Fruit fly (Drosophila melanogaster): ENCODE results near the gene Doc3.

Doc3 gene

DNA sequence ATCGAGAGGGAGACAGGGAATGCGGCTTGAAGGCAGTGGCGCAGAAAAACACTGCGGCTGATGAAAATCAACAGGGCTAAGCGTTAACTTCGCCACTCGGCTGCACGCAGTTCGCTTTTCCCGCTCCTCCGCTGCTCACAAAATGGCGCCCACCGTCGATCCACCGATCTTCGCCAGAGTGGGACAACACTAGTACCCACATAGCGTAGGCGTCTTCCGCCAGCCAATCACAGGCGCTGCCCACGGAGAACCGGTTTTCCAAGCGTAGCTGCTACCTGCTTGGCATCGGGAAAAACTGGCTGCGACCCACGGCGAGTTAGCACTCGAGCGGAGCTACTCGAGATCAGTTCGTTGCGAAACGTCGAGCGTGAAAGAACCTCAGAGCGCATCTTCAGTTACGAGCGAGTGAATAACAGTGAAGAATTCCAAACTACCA, 36.1 kb downstream of the Doc3 start, which contains the start of gene Doc1 (continued):
- TF ChIP-seq CG16813 (GFP tag; IDR thresholded peaks at IDR 0.05; ENCODE audit: partially characterized antibody) = peak; percentile 27; the same call in 1 of the 3 replicates
- no peak for TF ChIP-seq sc (optimal IDR thresholded peaks at IDR 0.05)
- TF ChIP-seq sc (GFP tag; optimal IDR thresholded peaks at IDR 0.05) = no peak
- no peak for TF ChIP-seq da (GFP tag; optimal IDR thresholded peaks at IDR 0.05)
- TF ChIP-seq CG9727 (GFP tag; optimal IDR thresholded peaks at IDR 0.05) = no peak
- no peak for TF ChIP-seq unpg (GFP tag; optimal IDR thresholded peaks at IDR 0.05)
- no peak for TF ChIP-seq CG12155 (GFP tag; optimal IDR thresholded peaks at IDR 0.05)
- TF ChIP-seq al (GFP tag; IDR thresholded peaks at IDR 0.05) = no peak
- TF ChIP-seq kni (GFP tag; optimal IDR thresholded peaks at IDR 0.05) = peak; percentile 89
- no peak for TF ChIP-seq CG17328 (GFP tag; IDR thresholded peaks at IDR 0.05)
- TF ChIP-seq CG1832 (GFP tag; optimal IDR thresholded peaks at IDR 0.05) = peak; percentile 90
- TF ChIP-seq Scr (GFP tag; IDR thresholded peaks at IDR 0.05; ENCODE audit: partially characterized antibody) = peak; percentile 30; the same call in 1 of the 2 replicates
- TF ChIP-seq caup (GFP tag; optimal IDR thresholded peaks at IDR 0.05; ENCODE audit: severe bottlenecking) = no peak
- no peak for TF ChIP-seq sisA (GFP tag; IDR thresholded peaks at IDR 0.05)
- TF ChIP-seq pho (GFP tag; optimal IDR thresholded peaks at IDR 0.05) = no peak
- no peak for TF ChIP-seq NfI (GFP tag; optimal IDR thresholded peaks at IDR 0.05)
- no peak for TF ChIP-seq sug (tag; optimal IDR thresholded peaks at IDR 0.05)
- TF ChIP-seq zfh1 (GFP tag; IDR thresholded peaks at IDR 0.05) = 0 out of 3 replicates have a peak, but pooled peaks have one; percentile 16
- no peak for TF ChIP-seq chif (GFP tag; optimal IDR thresholded peaks at IDR 0.05)
- no peak for TF ChIP-seq CG18599 (GFP tag; optimal IDR thresholded peaks at IDR 0.05)
- no peak for TF ChIP-seq CG6683 (GFP tag; optimal IDR thresholded peaks at IDR 0.05)
- no peak for TF ChIP-seq zfh2 (GFP tag; optimal IDR thresholded peaks at IDR 0.05)
- no peak for TF ChIP-seq hkb (optimal IDR thresholded peaks at IDR 0.05)
- TF ChIP-seq hkb (GFP tag; IDR thresholded peaks at IDR 0.05) = 0 out of 2 replicates have a peak, but pooled peaks have one; percentile 21
- no peak for TF ChIP-seq Doc3 (GFP tag; IDR thresholded peaks at IDR 0.05; ENCODE audit: partially characterized antibody)
- TF ChIP-seq CG42726 (GFP tag; IDR thresholded peaks at IDR 0.05; ENCODE audit: partially characterized antibody) = no peak
- TF ChIP-seq nau (GFP tag; optimal IDR thresholded peaks at IDR 0.05) = no peak
- no peak for TF ChIP-seq pfk (GFP tag; optimal IDR thresholded peaks at IDR 0.05)
- TF ChIP-seq CG8765 (GFP tag; IDR thresholded peaks at IDR 0.05) = peak; percentile 20; the same call in 1 of the 2 replicates
- TF ChIP-seq CG10274 (GFP tag; optimal IDR thresholded peaks at IDR 0.05) = no peak
- TF ChIP-seq Lpt (GFP tag; optimal IDR thresholded peaks at IDR 0.05) = no peak
- no peak for TF ChIP-seq CG11093 (GFP tag; IDR thresholded peaks at IDR 0.05)
- 0 out of 2 replicates have a peak, but pooled peaks have one; percentile 9 for TF ChIP-seq crol (GFP tag; IDR thresholded peaks at IDR 0.05)
- no peak for TF ChIP-seq BEAF-32 (GFP tag; optimal IDR thresholded peaks at IDR 0.05)
- TF ChIP-seq CkIIα-i1 (GFP tag; IDR thresholded peaks at IDR 0.05) = no peak
- peak; percentile 38 for TF ChIP-seq cg (GFP tag; optimal IDR thresholded peaks at IDR 0.05)
- TF ChIP-seq Ravus (GFP tag; IDR thresholded peaks at IDR 0.05) = no peak
- no peak for TF ChIP-seq CG10147 (GFP tag; optimal IDR thresholded peaks at IDR 0.05)
- TF ChIP-seq grn (GFP tag; optimal IDR thresholded peaks at IDR 0.05) = peak; percentile 30
- no peak for TF ChIP-seq Oli (tag; optimal IDR thresholded peaks at IDR 0.05)
- no peak for TF ChIP-seq Chrac-16 (GFP tag; optimal IDR thresholded peaks at IDR 0.05)
- TF ChIP-seq CG13296 (GFP tag; optimal IDR thresholded peaks at IDR 0.05) = no peak
- TF ChIP-seq disco-r (GFP tag; optimal IDR thresholded peaks at IDR 0.05) = no peak
- peak; percentile 21 for TF ChIP-seq zen (tag; optimal IDR thresholded peaks at IDR 0.05)
- no peak for TF ChIP-seq CG13624 (GFP tag; optimal IDR thresholded peaks at IDR 0.05)
- no peak for TF ChIP-seq CG15269 (tag; optimal IDR thresholded peaks at IDR 0.05)
- TF ChIP-seq ranshi (GFP tag; IDR thresholded peaks at IDR 0.05) = no peak
- peak; percentile 99 for TF ChIP-seq Nf-YB (GFP tag; optimal IDR thresholded peaks at IDR 0.05)
- TF ChIP-seq E2f2 (GFP tag; IDR thresholded peaks at IDR 0.05) = no peak
- no peak for TF ChIP-seq lilli (GFP tag; optimal IDR thresholded peaks at IDR 0.05)
- no peak for TF ChIP-seq tin (GFP tag; optimal IDR thresholded peaks at IDR 0.05)

Measured in whole organism, embryonic.